Fruit fly (Drosophila melanogaster) whole organism, prepupa: ENCODE results near the gene LSm3.

Experiments
- CG10669 ChIP-seq: fragments of 200-800 bp; sonication (Bioruptor generic); optimal IDR thresholded peaks from 3 replicates; lab custom pipeline; 2018; ENCODE audit warnings: missing biosample characterization, mild to moderate bottlenecking, missing genetic modification characterization, moderate library complexity
- CG11294 ChIP-seq: fragments of 200-800 bp; sonication (Bioruptor generic); IDR thresholded peaks from 2 replicates; pipeline ENCODE4 v1.3.6; 2022; ENCODE audit warnings: missing biosample characterization, missing genetic modification characterization
- CG11762 ChIP-seq: fragments of 200-800 bp; sonication (Bioruptor generic); optimal IDR thresholded peaks from 3 replicates; lab custom pipeline; 2016; ENCODE audit warnings: missing biosample characterization, missing genetic modification characterization; ENCODE audit not compliant: insufficient read depth
- CG11902 ChIP-seq: fragments of 200-800 bp; sonication (Bioruptor generic); optimal IDR thresholded peaks from 3 replicates; lab custom pipeline; 2016; ENCODE audit warnings: missing biosample characterization, missing genetic modification characterization
- CG1621 ChIP-seq: fragments of 200-800 bp; sonication (Bioruptor generic); optimal IDR thresholded peaks from 3 replicates; lab custom pipeline; 2018; ENCODE audit warnings: missing biosample characterization, mild to moderate bottlenecking, missing genetic modification characterization
- CG3032 ChIP-seq: fragments of 200-800 bp; optimal IDR thresholded peaks from 2 replicates; lab custom pipeline; 2019; ENCODE audit warnings: missing biosample characterization, mild to moderate bottlenecking, missing genetic modification characterization, moderate library complexity
- CG31627 ChIP-seq: fragments of 200-800 bp; sonication (Bioruptor generic); optimal IDR thresholded peaks from 3 replicates; lab custom pipeline; 2016; ENCODE audit warnings: missing biosample characterization, missing genetic modification characterization
- CG32006 ChIP-seq: fragments of 200-800 bp; sonication (Bioruptor generic); optimal IDR thresholded peaks from 3 replicates; lab custom pipeline; 2017; ENCODE audit warnings: missing biosample characterization, mild to moderate bottlenecking, missing genetic modification characterization
- CG3919 ChIP-seq: fragments of 200-800 bp; sonication (Bioruptor generic); optimal IDR thresholded peaks from 3 replicates; lab custom pipeline; 2016; ENCODE audit warnings: missing biosample characterization, missing genetic modification characterization
- CG4318 ChIP-seq: fragments of 200-800 bp; sonication (Bioruptor generic); optimal IDR thresholded peaks from 3 replicates; lab custom pipeline; 2017; ENCODE audit warnings: missing biosample characterization, mild to moderate bottlenecking, missing genetic modification characterization
- CG6163 ChIP-seq: fragments of 200-800 bp; sonication (Bioruptor generic); IDR thresholded peaks from 3 replicates; pipeline ENCODE4 v1.3.6; 2022; ENCODE audit warnings: missing biosample characterization, missing genetic modification characterization
- CG6276 ChIP-seq: fragments of 200-800 bp; sonication (Bioruptor generic); optimal IDR thresholded peaks from 2 replicates; lab custom pipeline; 2017; ENCODE audit warnings: missing biosample characterization, mild to moderate bottlenecking, missing genetic modification characterization
- CG6792 ChIP-seq: fragments of 200-800 bp; sonication (Bioruptor generic); optimal IDR thresholded peaks from 3 replicates; lab custom pipeline; 2016; ENCODE audit warnings: missing biosample characterization, missing genetic modification characterization
- CG6854 ChIP-seq: fragments of 200-800 bp; sonication (Bioruptor generic); optimal IDR thresholded peaks from 2 replicates; lab custom pipeline; 2017; ENCODE audit warnings: missing biosample characterization, mild to moderate bottlenecking, missing genetic modification characterization
- CG7368 ChIP-seq: fragments of 200-800 bp; sonication (Bioruptor generic); optimal IDR thresholded peaks from 3 replicates; lab custom pipeline; 2016; ENCODE audit warnings: missing biosample characterization, missing genetic modification characterization
- CG8632 ChIP-seq: fragments of 200-800 bp; sonication (Bioruptor generic); optimal IDR thresholded peaks from 3 replicates; lab custom pipeline; 2016; ENCODE audit warnings: missing biosample characterization, missing genetic modification characterization
- CG9139 ChIP-seq: fragments of 200-800 bp; sonication (Bioruptor generic); optimal IDR thresholded peaks from 3 replicates; lab custom pipeline; 2017; ENCODE audit warnings: missing biosample characterization, mild to moderate bottlenecking, missing genetic modification characterization
- Eip75B ChIP-seq: fragments of 200-800 bp; sonication (Bioruptor generic); optimal IDR thresholded peaks from 3 replicates; lab custom pipeline; 2016; ENCODE audit warnings: missing biosample characterization, missing genetic modification characterization
- Eip78C ChIP-seq: fragments of 200-800 bp; sonication (Bioruptor generic); peaks from one replicate; lab custom pipeline; 2016; ENCODE audit warnings: missing biosample characterization, missing genetic modification characterization
- Eip93F ChIP-seq: fragments of 200-800 bp; sonication (Bioruptor generic); optimal IDR thresholded peaks from 2 replicates; lab custom pipeline; 2016; ENCODE audit warnings: missing biosample characterization, mild to moderate bottlenecking, missing genetic modification characterization
- Ets21C ChIP-seq: fragments of 200-800 bp; sonication (Bioruptor generic); optimal IDR thresholded peaks from 3 replicates; lab custom pipeline; 2016; ENCODE audit warnings: missing biosample characterization, missing genetic modification characterization
- Gug ChIP-seq: fragments of 200-800 bp; sonication (Bioruptor generic); IDR thresholded peaks from 2 replicates; pipeline ENCODE4 v1.3.6; 2022; ENCODE audit warnings: missing biosample characterization, missing genetic modification characterization
- Hr38 ChIP-seq: sonication (Bioruptor generic); optimal IDR thresholded peaks from 2 replicates; lab custom pipeline; 2016; ENCODE audit warnings: missing biosample characterization, missing genetic modification characterization
- Hr4 ChIP-seq: fragments of 200-800 bp; sonication (Bioruptor generic); optimal IDR thresholded peaks from 3 replicates; lab custom pipeline; 2016; ENCODE audit warnings: missing biosample characterization, missing genetic modification characterization
- Lpt ChIP-seq: fragments of 200-800 bp; sonication (Bioruptor generic); optimal IDR thresholded peaks from 3 replicates; lab custom pipeline; 2016; ENCODE audit warnings: missing biosample characterization, missing genetic modification characterization
- OdsH ChIP-seq: fragments of 200-800 bp; sonication (Bioruptor generic); optimal IDR thresholded peaks from 3 replicates; lab custom pipeline; 2016; ENCODE audit warnings: missing biosample characterization, missing genetic modification characterization
- Smox ChIP-seq: fragments of 200-800 bp; sonication (Bioruptor generic); optimal IDR thresholded peaks from 3 replicates; lab custom pipeline; 2016; ENCODE audit warnings: missing biosample characterization, missing genetic modification characterization
- Sox14 ChIP-seq: fragments of 200-800 bp; sonication (Bioruptor generic); optimal IDR thresholded peaks from 3 replicates; lab custom pipeline; 2016; ENCODE audit warnings: missing biosample characterization, missing genetic modification characterization
- Sox15 ChIP-seq: fragments of 200-800 bp; sonication (Bioruptor generic); optimal IDR thresholded peaks from 3 replicates; lab custom pipeline; 2016; ENCODE audit warnings: missing biosample characterization, missing genetic modification characterization
- achi ChIP-seq: fragments of 200-800 bp; sonication (Bioruptor generic); optimal IDR thresholded peaks from 3 replicates; lab custom pipeline; 2016; ENCODE audit warnings: missing biosample characterization, missing genetic modification characterization
- acj6 ChIP-seq: fragments of 200-800 bp; sonication (Bioruptor generic); optimal IDR thresholded peaks from 3 replicates; lab custom pipeline; 2016; ENCODE audit warnings: missing biosample characterization, missing genetic modification characterization
- dsx ChIP-seq: fragments of 200-800 bp; optimal IDR thresholded peaks from 3 replicates; lab custom pipeline; 2019; ENCODE audit warnings: missing biosample characterization, mild to moderate bottlenecking, missing genetic modification characterization, moderate library complexity; ENCODE audit not compliant: poor library complexity, severe bottlenecking
- eg ChIP-seq: fragments of 200-800 bp; sonication (Bioruptor generic); IDR thresholded peaks from 3 replicates; pipeline ENCODE4 v1.3.6; 2022; ENCODE audit warnings: missing biosample characterization, missing genetic modification characterization
- fd59A ChIP-seq: fragments of 200-800 bp; sonication (Bioruptor generic); optimal IDR thresholded peaks from 2 replicates; lab custom pipeline; 2017; ENCODE audit warnings: missing biosample characterization, mild to moderate bottlenecking, missing genetic modification characterization, missing genetic modification reagents
- fkh ChIP-seq: fragments of 200-800 bp; sonication (Bioruptor generic); optimal IDR thresholded peaks from 3 replicates; lab custom pipeline; 2017; ENCODE audit warnings: missing biosample characterization, mild to moderate bottlenecking, missing genetic modification characterization, moderate library complexity
- net ChIP-seq: fragments of 200-800 bp; sonication (Bioruptor generic); optimal IDR thresholded peaks from 3 replicates; lab custom pipeline; 2016; ENCODE audit warnings: missing biosample characterization, missing genetic modification characterization
- pdm3 ChIP-seq: fragments of 200-800 bp; sonication (Bioruptor generic); optimal IDR thresholded peaks from 3 replicates; lab custom pipeline; 2016; ENCODE audit warnings: missing biosample characterization, missing genetic modification characterization
- salr ChIP-seq, 2 experiments: fragments of 200-800 bp; sonication (Bioruptor generic); optimal IDR thresholded peaks; 3 replicates each; lab custom pipeline; 2016 to 2018; ENCODE audit warnings: missing biosample characterization in 2 of 2, missing genetic modification characterization in 2 of 2, mild to moderate bottlenecking in 1 of 2
- spab ChIP-seq: fragments of 200-800 bp; sonication (Bioruptor generic); optimal IDR thresholded peaks from 2 replicates; lab custom pipeline; 2017; ENCODE audit warnings: missing biosample characterization, mild to moderate bottlenecking, missing genetic modification characterization, missing genetic modification reagents
- ss ChIP-seq, 2 experiments: fragments of 200-800 bp; sonication (Bioruptor generic); optimal IDR thresholded peaks; 2 replicates in 1 of 2; 3 replicates in 1 of 2; lab custom pipeline; 2017 to 2018; ENCODE audit warnings: mild to moderate bottlenecking in 2 of 2, missing biosample characterization in 2 of 2, missing genetic modification characterization in 2 of 2, moderate library complexity in 1 of 2
- svp ChIP-seq: fragments of 200-800 bp; sonication (Bioruptor generic); peaks from one replicate; lab custom pipeline; 2016; ENCODE audit warnings: missing biosample characterization, missing genetic modification characterization
- vri ChIP-seq: fragments of 200-800 bp; sonication (Bioruptor generic); optimal IDR thresholded peaks from 3 replicates; lab custom pipeline; 2016; ENCODE audit warnings: missing biosample characterization, mild to moderate bottlenecking, missing genetic modification characterization

The LSm3 gene

dm6 chr3R:24006449-24007159 is 10.5 kb downstream of the LSm3 start (continued):
- TF ChIP-seq CG3032 (tag; lab: Kevin White, UChicago), result no peak
- TF ChIP-seq net (GFP tag; lab: Kevin White, UChicago), result peak; percentile 24
- TF ChIP-seq Eip93F (GFP tag; lab: Kevin White, UChicago), result no peak
- TF ChIP-seq CG32006 (GFP tag; lab: Kevin White, UChicago), result peak; percentile 47
- TF ChIP-seq CG6163 (GFP tag; lab: Robert Waterston, UW), result peak; percentile 41; the same call in 1 of the 3 replicates
- TF ChIP-seq achi (GFP tag; lab: Kevin White, UChicago), result no peak
- TF ChIP-seq acj6, result no peak
- no peak for TF ChIP-seq CG7368
- TF ChIP-seq Smox (GFP tag; lab: Kevin White, UChicago), result peak; percentile 1
- peak; percentile 8 for TF ChIP-seq CG6792 (GFP tag; lab: Kevin White, UChicago)
- TF ChIP-seq CG31627, result peak; percentile 20
- TF ChIP-seq CG1621 (tag; lab: Kevin White, UChicago), result no peak
- TF ChIP-seq CG6854 (GFP tag; lab: Kevin White, UChicago), result peak; percentile 17
- TF ChIP-seq Hr38 (GFP tag; lab: Kevin White, UChicago), result no peak
- TF ChIP-seq eg, result peak; percentile 54
- TF ChIP-seq Gug, result peak; percentile 46
- peak; percentile 28 for TF ChIP-seq Eip75B (GFP tag; lab: Kevin White, UChicago)
- TF ChIP-seq OdsH (GFP tag; lab: Kevin White, UChicago), result peak; percentile 47
- TF ChIP-seq vri (GFP tag; lab: Kevin White, UChicago), result peak; percentile 9
- no peak for TF ChIP-seq CG11902 (GFP tag; lab: Kevin White, UChicago)
- no peak for TF ChIP-seq CG11762 (GFP tag; lab: Kevin White, UChicago)
- no peak for TF ChIP-seq spab (GFP tag; lab: Kevin White, UChicago)
- TF ChIP-seq dsx, result no peak
- TF ChIP-seq CG11294 (GFP tag; lab: Robert Waterston, UW), result no peak

- TF ChIP-seq CG11902 (GFP tag; lab: Kevin White, UChicago) (no peak), CG3032 (tag; lab: Kevin White, UChicago) (no peak), fd59A (GFP tag; lab: Kevin White, UChicago) (no peak), CG7368 (no peak), Sox14 (peak; percentile 1), Ets21C (no peak), CG6276 (GFP tag; lab: Kevin White, UChicago) (peak; percentile 57), ss (GFP tag; optimal IDR thresholded peaks at IDR 0.05; lab: Kevin White, UChicago) (no peak), Eip78C (peak; percentile 67), CG6792 (GFP tag; lab: Kevin White, UChicago) (no peak), salr (GFP tag; optimal IDR thresholded peaks at IDR 0.05; lab: Kevin White, UChicago) (peak in 1 of 2 experiments; percentile 55), CG9139 (no peak), spab (GFP tag; lab: Kevin White, UChicago) (no peak), CG8632 (no peak), Sox15 (GFP tag; lab: Kevin White, UChicago) (no peak), Eip75B (GFP tag; lab: Kevin White, UChicago) (peak; percentile 4), CG3919 (GFP tag; lab: Kevin White, UChicago) (peak; percentile 3), CG4318 (GFP tag; lab: Kevin White, UChicago) (no peak), Hr4 (GFP tag; lab: Kevin White, UChicago) (peak; percentile 32), eg (0 out of 3 replicates have a peak, but pooled peaks have one; percentile 14), CG1621 (tag; lab: Kevin White, UChicago) (no peak), svp (GFP tag; lab: Kevin White, UChicago) (peak; percentile 64), Smox (GFP tag; lab: Kevin White, UChicago) (no peak), Lpt (GFP tag; lab: Kevin White, UChicago) (no peak), net (GFP tag; lab: Kevin White, UChicago) (no peak), CG10669 (GFP tag; lab: Kevin White, UChicago) (no peak), fkh (GFP tag; lab: Kevin White, UChicago) (peak; percentile 71), CG6163 (GFP tag; lab: Robert Waterston, UW) (no peak; the same call in 2 of the 3 replicates), pdm3 (GFP tag; lab: Kevin White, UChicago) (peak; percentile 19), CG32006 (GFP tag; lab: Kevin White, UChicago) (peak; percentile 58)
Observed at dm6 chr3R:24007775-24008506, 11.9 kb downstream of the LSm3 start.
